Worm (Caenorhabditis elegans) whole organism, young adult: Measurements from ENCODE around the gene F02C12.1.

Source experiments
- ceh-40 ChIP-seq: fragments of 200-800 bp; sonication (Bioruptor generic); IDR thresholded peaks from 2 replicates; pipeline ENCODE4 v1.3.6; 2022; ENCODE audit warnings: missing genetic modification characterization, missing compliant biosample characterization
- dpl-1 ChIP-seq: fragments of 150-350 bp; optimal IDR thresholded peaks from 2 replicates; lab custom pipeline; 2014; ENCODE audit warnings: missing biosample characterization, missing genetic modification reagents, missing genetic modification characterization
- mcd-1 ChIP-seq: fragments of 200-800 bp; sonication (Bioruptor generic); IDR thresholded peaks from 2 replicates; pipeline ENCODE4 v1.3.6; 2022; ENCODE audit warnings: missing genetic modification reagents, missing genetic modification characterization, missing compliant biosample characterization
- pha-4 ChIP-seq: fragments of 150-350 bp; sonication (generic microtip); optimal IDR thresholded peaks from 2 replicates; lab custom pipeline; 2014; ENCODE audit warnings: missing biosample characterization, missing genetic modification reagents, missing genetic modification characterization

- TF ChIP-seq mcd-1 (GFP tag; lab: Robert Waterston, UW) (no peak), pha-4 (tag; lab: Kevin White, UChicago) (no peak), ceh-40 (no peak), dpl-1 (GFP tag; lab: Kevin White, UChicago) (no peak)
Observed at ce11 chrX:13409543-13409942, 7.7 kb downstream of the F02C12.1 start, which contains the start of the genes cyp-13B1 and C29F7.1.
